Worm (Caenorhabditis elegans): ENCODE results near the gene Y47C4A.1.

Gene Y47C4A.1

ce11 chrX:312238-312637 lies 26.2 kb upstream of the Y47C4A.1 start:
- peak; percentile 3 for TF ChIP-seq hlh-30 (tag; optimal IDR thresholded peaks at IDR 0.05; ENCODE audit: insufficient read depth)
- TF ChIP-seq nhr-48 (tag; optimal IDR thresholded peaks at IDR 0.05) = no peak
- TF ChIP-seq daf-16 (GFP tag; optimal IDR thresholded peaks at IDR 0.05) = no peak
- peak; percentile 95 for TF ChIP-seq daf-16 (tag; optimal IDR thresholded peaks at IDR 0.05)
- no peak for TF ChIP-seq nhr-11 (tag; optimal IDR thresholded peaks at IDR 0.05)
- no peak for TF ChIP-seq ceh-62 (tag; optimal IDR thresholded peaks at IDR 0.05)
- no peak for TF ChIP-seq spr-3 (GFP tag; optimal IDR thresholded peaks at IDR 0.05)
- 0 out of 2 replicates have a peak, but pooled peaks have one; percentile 16 for TF ChIP-seq php-3 (GFP tag; IDR thresholded peaks at IDR 0.05)
- no peak for TF ChIP-seq dmd-6 (GFP tag; IDR thresholded peaks at IDR 0.05)
- no peak for TF ChIP-seq lin-1 (GFP tag; IDR thresholded peaks at IDR 0.05)
- TF ChIP-seq nhr-28 (tag; optimal IDR thresholded peaks at IDR 0.05) = peak; percentile 62
- TF ChIP-seq mep-1 (tag; optimal IDR thresholded peaks at IDR 0.05) = no peak
- TF ChIP-seq dmd-9 (GFP tag; IDR thresholded peaks at IDR 0.05) = no peak

- no peak for TF ChIP-seq T26A8.4 (GFP tag; IDR thresholded peaks at IDR 0.05)
- no peak for TF ChIP-seq mxl-2 (GFP tag; conservative IDR thresholded peaks at IDR 0.05)
- no peak for TF ChIP-seq F44E2.7 (GFP tag; IDR thresholded peaks at IDR 0.05)
- TF ChIP-seq Y48G9A.11 (GFP tag; IDR thresholded peaks at IDR 0.05) = no peak
- TF ChIP-seq nhr-28 (tag; optimal IDR thresholded peaks at IDR 0.05) = no peak
- TF ChIP-seq lsy-2 (tag; optimal IDR thresholded peaks at IDR 0.05) = no peak
- TF ChIP-seq vab-7 (GFP tag; IDR thresholded peaks at IDR 0.05) = no peak
- TF ChIP-seq nhr-41 (GFP tag; IDR thresholded peaks at IDR 0.05) = no peak
- TF ChIP-seq F10B5.3 (tag; optimal IDR thresholded peaks at IDR 0.05) = no peak
- no peak for TF ChIP-seq hmg-1.1 (GFP tag; IDR thresholded peaks at IDR 0.05)
- no peak for TF ChIP-seq fkh-10 (GFP tag; optimal IDR thresholded peaks at IDR 0.05)
Measured at ce11 chrX:311211-311610, 25.2 kb upstream of the Y47C4A.1 start, which contains the start of gene nlp-64. Gene nlp-64, minus strand, starts transcription at chrX:311311.

- TF ChIP-seq egl-43 (GFP tag; IDR thresholded peaks at IDR 0.05) = no peak
- TF ChIP-seq saeg-2 (GFP tag; IDR thresholded peaks at IDR 0.05) = no peak
- TF ChIP-seq rbr-2 (tag; optimal IDR thresholded peaks at IDR 0.05) = no peak
- TF ChIP-seq nhr-77 (tag; optimal IDR thresholded peaks at IDR 0.05) = no peak
- no peak for TF ChIP-seq tag-97 (GFP tag; IDR thresholded peaks at IDR 0.05)
- TF ChIP-seq fkh-10 (GFP tag; optimal IDR thresholded peaks at IDR 0.05) = peak; percentile 43
- no peak for TF ChIP-seq Y75B8A.6 (GFP tag; IDR thresholded peaks at IDR 0.05)
- no peak for TF ChIP-seq php-3 (GFP tag; IDR thresholded peaks at IDR 0.05)
- no peak for TF ChIP-seq ctbp-1 (GFP tag; IDR thresholded peaks at IDR 0.05)
- TF ChIP-seq nhr-10 (tag; optimal IDR thresholded peaks at IDR 0.05) = no peak
- no peak for TF ChIP-seq Y48G9A.11 (GFP tag; IDR thresholded peaks at IDR 0.05)
- no peak for TF ChIP-seq hmg-1.1 (GFP tag; IDR thresholded peaks at IDR 0.05)
- TF ChIP-seq ces-1 (GFP tag; optimal IDR thresholded peaks at IDR 0.05) = peak; percentile 52
- TF ChIP-seq nhr-111 (GFP tag; optimal IDR thresholded peaks at IDR 0.05) = no peak
Measured at ce11 chrX:309076-309475, 23.1 kb upstream of the Y47C4A.1 start.

ce11 chrX:305057-305456 lies 19.0 kb upstream of the Y47C4A.1 start:
- TF ChIP-seq lin-29 (GFP tag; IDR thresholded peaks at IDR 0.05) (no peak), sdz-12 (GFP tag; optimal IDR thresholded peaks at IDR 0.05) (no peak), attf-4 (tag; optimal IDR thresholded peaks at IDR 0.05) (no peak), aly-2 (tag; optimal IDR thresholded peaks at IDR 0.05) (no peak), rbr-2 (tag; optimal IDR thresholded peaks at IDR 0.05) (no peak), dmd-9 (GFP tag; IDR thresholded peaks at IDR 0.05) (no peak), fkh-10 (GFP tag; optimal IDR thresholded peaks at IDR 0.05) (peak; percentile 65), lsy-2 (tag; optimal IDR thresholded peaks at IDR 0.05) (no peak), nhr-48 (tag; optimal IDR thresholded peaks at IDR 0.05) (no peak), zfp-3 (GFP tag; conservative IDR thresholded peaks at IDR 0.05) (no peak), snpc-4 (tag; optimal IDR thresholded peaks at IDR 0.05) (no peak), dmd-6 (GFP tag; IDR thresholded peaks at IDR 0.05) (no peak), mes-2 (tag; optimal IDR thresholded peaks at IDR 0.05; ENCODE audit: poor library complexity, severe bottlenecking) (no peak), ces-1 (GFP tag; optimal IDR thresholded peaks at IDR 0.05) (peak; percentile 79), daf-16 (GFP tag; optimal IDR thresholded peaks at IDR 0.05) (no peak), daf-16 (tag; optimal IDR thresholded peaks at IDR 0.05) (no peak)
